Fruit fly (Drosophila melanogaster) whole organism, embryonic: ENCODE results near the gene Spase12.

Experiments used
- B-H1 ChIP-seq: fragments of 200-800 bp; sonication (Bioruptor generic); IDR thresholded peaks from 3 replicates; pipeline ENCODE4 v1.3.6; 2022; ENCODE audit warnings: missing biosample characterization, missing genetic modification characterization
- CG1024 ChIP-seq: fragments of 200-800 bp; sonication (Bioruptor generic); IDR thresholded peaks from 2 replicates; pipeline ENCODE4 v1.3.6; 2022; ENCODE audit warnings: missing biosample characterization, missing genetic modification characterization
- CG10321 ChIP-seq: fragments of 200-800 bp; sonication (Bioruptor generic); IDR thresholded peaks from 2 replicates; pipeline ENCODE4 v1.3.6; 2022; ENCODE audit warnings: missing biosample characterization, missing genetic modification characterization
- CG11085 ChIP-seq: fragments of 200-800 bp; sonication (Bioruptor generic); IDR thresholded peaks from 2 replicates; pipeline ENCODE4 v1.3.6; 2022; ENCODE audit warnings: missing biosample characterization, missing genetic modification characterization
- CG11504 ChIP-seq: fragments of 200-800 bp; sonication (Bioruptor generic); optimal IDR thresholded peaks from 3 replicates; lab custom pipeline; 2019; ENCODE audit warnings: missing biosample characterization, mild to moderate bottlenecking, missing genetic modification characterization, moderate library complexity
- CG1233 ChIP-seq: fragments of 200-800 bp; sonication (Bioruptor generic); optimal IDR thresholded peaks from 4 replicates; lab custom pipeline; 2018; ENCODE audit warnings: missing biosample characterization, mild to moderate bottlenecking, missing genetic modification characterization
- CG12769 ChIP-seq: fragments of 200-800 bp; sonication (Bioruptor generic); optimal IDR thresholded peaks from 2 replicates; lab custom pipeline; 2019; ENCODE audit warnings: missing biosample characterization, mild to moderate bottlenecking, missing genetic modification characterization, moderate library complexity
- CG1529 ChIP-seq: fragments of 200-800 bp; sonication (Bioruptor generic); optimal IDR thresholded peaks from 3 replicates; lab custom pipeline; 2018; ENCODE audit warnings: missing biosample characterization, missing genetic modification characterization
- CG15479 ChIP-seq: fragments of 200-800 bp; sonication (Bioruptor generic); optimal IDR thresholded peaks from 3 replicates; lab custom pipeline; 2019; ENCODE audit warnings: missing biosample characterization, mild to moderate bottlenecking, missing genetic modification characterization, moderate library complexity
- CG17186 ChIP-seq: fragments of 200-800 bp; sonication (Bioruptor generic); optimal IDR thresholded peaks from 3 replicates; lab custom pipeline; 2017; ENCODE audit warnings: missing biosample characterization, missing genetic modification reagents, missing genetic modification characterization
- CG2120 ChIP-seq: fragments of 200-800 bp; sonication (Bioruptor generic); optimal IDR thresholded peaks from 3 replicates; lab custom pipeline; 2016; ENCODE audit warnings: missing biosample characterization, missing genetic modification characterization
- CG31365 ChIP-seq: fragments of 200-800 bp; sonication (Bioruptor generic); optimal IDR thresholded peaks from 2 replicates; lab custom pipeline; 2018; ENCODE audit warnings: missing biosample characterization, mild to moderate bottlenecking, missing genetic modification characterization
- CG3281 ChIP-seq: fragments of 200-800 bp; sonication (Bioruptor generic); optimal IDR thresholded peaks from 3 replicates; lab custom pipeline; 2017; ENCODE audit warnings: missing biosample characterization, mild to moderate bottlenecking, missing genetic modification characterization
- CG33213 ChIP-seq: fragments of 200-800 bp; sonication (Bioruptor generic); optimal IDR thresholded peaks from 3 replicates; lab custom pipeline; 2016; ENCODE audit warnings: missing biosample characterization, missing genetic modification characterization
- CG34224 ChIP-seq: fragments of 200-800 bp; sonication (Bioruptor generic); IDR thresholded peaks from 3 replicates; pipeline ENCODE4 v1.3.6; 2022; ENCODE audit warnings: missing biosample characterization, missing genetic modification characterization; ENCODE audit not compliant: partially characterized antibody
- CG3847 ChIP-seq: fragments of 200-800 bp; sonication (Bioruptor generic); IDR thresholded peaks from 2 replicates; pipeline ENCODE4 v1.3.6; 2022; ENCODE audit warnings: missing biosample characterization, missing genetic modification characterization
- CG4360 ChIP-seq: fragments of 200-800 bp; sonication (Bioruptor generic); IDR thresholded peaks from 2 replicates; pipeline ENCODE4 v1.3.6; 2022; ENCODE audit warnings: missing biosample characterization, missing genetic modification characterization
- CG4617 ChIP-seq: fragments of 200-800 bp; sonication (Bioruptor generic); optimal IDR thresholded peaks from 3 replicates; lab custom pipeline; 2016; ENCODE audit warnings: missing biosample characterization, missing genetic modification characterization, borderline replicate concordance
- CG4820 ChIP-seq: fragments of 200-800 bp; sonication (Bioruptor generic); optimal IDR thresholded peaks from 3 replicates; lab custom pipeline; 2016; ENCODE audit warnings: missing biosample characterization, missing genetic modification characterization
- CG8924 ChIP-seq: fragments of 200-800 bp; optimal IDR thresholded peaks from 3 replicates; lab custom pipeline; 2019; ENCODE audit warnings: missing biosample characterization, mild to moderate bottlenecking, missing genetic modification characterization, moderate library complexity
- CG9609 ChIP-seq: fragments of 200-800 bp; sonication (Bioruptor generic); optimal IDR thresholded peaks from 3 replicates; lab custom pipeline; 2016; ENCODE audit warnings: missing biosample characterization, missing genetic modification characterization
- Doc3 ChIP-seq: fragments of 200-800 bp; sonication (Bioruptor generic); IDR thresholded peaks from 3 replicates; pipeline ENCODE4 v1.3.6; 2022; ENCODE audit warnings: missing biosample characterization, missing genetic modification characterization; ENCODE audit not compliant: partially characterized antibody
- Ets65A ChIP-seq: fragments of 200-800 bp; sonication (Bioruptor generic); peaks from one replicate; lab custom pipeline; 2016; ENCODE audit warnings: missing biosample characterization, missing genetic modification characterization
- H2.0 ChIP-seq: fragments of 200-800 bp; sonication (Bioruptor generic); IDR thresholded peaks from 2 replicates; pipeline ENCODE4 v1.3.6; 2022; ENCODE audit warnings: missing biosample characterization, missing genetic modification characterization
- HmgZ ChIP-seq: fragments of 200-800 bp; sonication (Bioruptor generic); optimal IDR thresholded peaks from 2 replicates; lab custom pipeline; 2018; ENCODE audit warnings: missing biosample characterization, mild to moderate bottlenecking, missing genetic modification characterization
- Hsf ChIP-seq: fragments of 200-800 bp; sonication (Bioruptor generic); optimal IDR thresholded peaks from 3 replicates; lab custom pipeline; 2016; ENCODE audit warnings: missing biosample characterization, missing genetic modification characterization
- Lim3 ChIP-seq: fragments of 200-800 bp; sonication (Bioruptor generic); IDR thresholded peaks from 2 replicates; pipeline ENCODE4 v1.3.6; 2022; ENCODE audit warnings: missing biosample characterization, missing genetic modification characterization
- Med ChIP-seq: fragments of 200-800 bp; sonication (Bioruptor generic); peaks from one replicate; lab custom pipeline; 2016; ENCODE audit warnings: missing biosample characterization, missing genetic modification characterization, mild to moderate bottlenecking, inconsistent platforms, moderate library complexity
- Nf-YA ChIP-seq: fragments of 200-800 bp; sonication (Bioruptor generic); IDR thresholded peaks from 2 replicates; pipeline ENCODE4 v1.3.6; 2022; ENCODE audit warnings: missing biosample characterization, missing genetic modification characterization
- PHDP ChIP-seq: fragments of 200-800 bp; sonication (Bioruptor generic); optimal IDR thresholded peaks from 3 replicates; lab custom pipeline; 2018; ENCODE audit warnings: missing biosample characterization, mild to moderate bottlenecking, missing genetic modification characterization, moderate library complexity
- Ravus ChIP-seq: fragments of 200-800 bp; sonication (Bioruptor generic); IDR thresholded peaks from 2 replicates; pipeline ENCODE4 v1.3.6; 2022; ENCODE audit warnings: missing biosample characterization, missing genetic modification characterization
- abd-A ChIP-seq: fragments of 200-800 bp; sonication (Bioruptor generic); optimal IDR thresholded peaks from 3 replicates; lab custom pipeline; 2019; ENCODE audit warnings: missing biosample characterization, mild to moderate bottlenecking, missing genetic modification characterization, moderate library complexity
- bowl ChIP-seq: fragments of 200-800 bp; sonication (Bioruptor generic); IDR thresholded peaks from 2 replicates; pipeline ENCODE4 v1.3.6; 2022; ENCODE audit warnings: missing biosample characterization, missing genetic modification characterization
- cato ChIP-seq: fragments of 200-800 bp; sonication (Bioruptor generic); optimal IDR thresholded peaks from 2 replicates; lab custom pipeline; 2016; ENCODE audit warnings: missing biosample characterization, missing genetic modification characterization, borderline replicate concordance
- cwo ChIP-seq: fragments of 200-800 bp; sonication (Bioruptor generic); optimal IDR thresholded peaks from 3 replicates; lab custom pipeline; 2017; ENCODE audit warnings: missing biosample characterization, missing genetic modification characterization, mild to moderate bottlenecking, moderate library complexity, missing genetic modification reagents
- dmrt11E ChIP-seq: fragments of 200-800 bp; sonication (Bioruptor generic); optimal IDR thresholded peaks from 3 replicates; lab custom pipeline; 2018; ENCODE audit warnings: missing biosample characterization, mild to moderate bottlenecking, missing genetic modification characterization, moderate library complexity
- fd96Cb ChIP-seq: fragments of 200-800 bp; sonication (Bioruptor generic); optimal IDR thresholded peaks from 2 replicates; lab custom pipeline; 2018; ENCODE audit warnings: missing biosample characterization, mild to moderate bottlenecking, missing genetic modification characterization, moderate library complexity
- gem ChIP-seq: fragments of 200-800 bp; sonication (Bioruptor generic); optimal IDR thresholded peaks from 2 replicates; lab custom pipeline; 2019; ENCODE audit warnings: missing biosample characterization, mild to moderate bottlenecking, missing genetic modification characterization, moderate library complexity
- gt ChIP-seq: fragments of 200-800 bp; sonication (Bioruptor generic); IDR thresholded peaks from 2 replicates; pipeline ENCODE4 v1.3.6; 2022; ENCODE audit warnings: missing biosample characterization, missing genetic modification characterization
- jumu ChIP-seq: fragments of 200-800 bp; sonication (Bioruptor generic); optimal IDR thresholded peaks from 3 replicates; lab custom pipeline; 2016; ENCODE audit warnings: missing biosample characterization, missing genetic modification characterization
- lola ChIP-seq, 3 experiments: fragments of >200 bp in 2 of 3; fragments of 200-800 bp in 1 of 3; sonication (Bioruptor generic) in 1 of 3; optimal IDR thresholded peaks; 2 replicates each; lab custom pipeline; 2017 to 2019; ENCODE audit warnings: missing biosample characterization in 3 of 3, missing genetic modification characterization in 3 of 3, mild to moderate bottlenecking in 1 of 3, moderate library complexity in 1 of 3
- nerfin-1 ChIP-seq: fragments of 200-800 bp; sonication (Bioruptor generic); optimal IDR thresholded peaks from 3 replicates; lab custom pipeline; 2019; ENCODE audit warnings: missing biosample characterization, mild to moderate bottlenecking, missing genetic modification characterization, moderate library complexity
- org-1 ChIP-seq: fragments of 200-800 bp; sonication (Bioruptor generic); optimal IDR thresholded peaks from 2 replicates; lab custom pipeline; 2017; ENCODE audit warnings: missing biosample characterization, missing genetic modification characterization
- phol ChIP-seq: fragments of 200-800 bp; sonication (Bioruptor generic); optimal IDR thresholded peaks from 3 replicates; lab custom pipeline; 2018; ENCODE audit warnings: missing biosample characterization, mild to moderate bottlenecking, missing genetic modification characterization, moderate library complexity
- pnt ChIP-seq: fragments of 200-800 bp; sonication (Bioruptor generic); optimal IDR thresholded peaks from 3 replicates; lab custom pipeline; 2016; ENCODE audit warnings: missing biosample characterization, missing genetic modification characterization
- sc ChIP-seq, 3 experiments: fragments of >200 bp in 2 of 3; fragments of 200-800 bp in 1 of 3; sonication (Bioruptor generic) in 1 of 3; optimal IDR thresholded peaks; 2 replicates in 2 of 3; 3 replicates in 1 of 3; lab custom pipeline; 2017; ENCODE audit warnings: mild to moderate bottlenecking in 1 of 3, missing biosample characterization in 1 of 3, missing genetic modification characterization in 1 of 3, missing genetic modification reagents in 1 of 3
- sens ChIP-seq: fragments of 200-800 bp; sonication (Bioruptor generic); peaks from one replicate; lab custom pipeline; 2016; ENCODE audit warnings: missing biosample characterization, missing genetic modification characterization
- tap ChIP-seq: fragments of 200-800 bp; optimal IDR thresholded peaks from 3 replicates; lab custom pipeline; 2019; ENCODE audit warnings: missing biosample characterization, mild to moderate bottlenecking, missing genetic modification characterization, moderate library complexity
- tll ChIP-seq, 2 experiments: fragments of 200-800 bp in 1 of 2; fragments of >200 bp in 1 of 2; sonication (Bioruptor generic) in 1 of 2; optimal IDR thresholded peaks; 2 replicates each; lab custom pipeline; 2017 to 2019; ENCODE audit warnings: missing biosample characterization in 2 of 2, missing genetic modification characterization in 2 of 2, mild to moderate bottlenecking in 1 of 2, moderate library complexity in 1 of 2
- twi ChIP-seq: fragments of 200-800 bp; optimal IDR thresholded peaks from 2 replicates; lab custom pipeline; 2019; ENCODE audit warnings: missing biosample characterization, mild to moderate bottlenecking, missing genetic modification characterization, moderate library complexity
- vvl ChIP-seq: fragments of 200-800 bp; sonication (Bioruptor generic); IDR thresholded peaks from 2 replicates; pipeline ENCODE4 v1.3.6; 2022; ENCODE audit warnings: missing biosample characterization, missing genetic modification characterization

Gene Spase12

dm6 chr3R:29522164-29522563 lies 31.2 kb upstream of the Spase12 start (continued):
- TF ChIP-seq gem (tag; lab: Kevin White, UChicago) (peak; percentile 74), CG33213 (GFP tag; lab: Kevin White, UChicago) (no peak), CG17186 (no peak), CG10321 (GFP tag; lab: Robert Waterston, UW) (no peak), CG1233 (GFP tag; lab: Kevin White, UChicago) (peak; percentile 36), CG11504 (tag; lab: Kevin White, UChicago) (peak; percentile 64), CG11085 (GFP tag; lab: Robert Waterston, UW) (no peak), cwo (GFP tag; lab: Kevin White, UChicago) (no peak), sc (optimal IDR thresholded peaks at IDR 0.05; lab: Kevin White, UChicago) (no peak), sc (GFP tag; optimal IDR thresholded peaks at IDR 0.05; lab: Kevin White, UChicago) (peak; percentile 43), dmrt11E (peak; percentile 88), CG4820 (peak; percentile 73), Ets65A (GFP tag; lab: Kevin White, UChicago) (no peak), H2.0 (no peak), CG3847 (no peak), cato (GFP tag; lab: Kevin White, UChicago) (no peak), nerfin-1 (tag; lab: Kevin White, UChicago) (peak; percentile 46), CG4617 (GFP tag; lab: Kevin White, UChicago) (no peak), CG4360 (GFP tag; lab: Robert Waterston, UW) (no peak), gt (no peak), CG1024 (GFP tag; lab: Robert Waterston, UW) (no peak), jumu (GFP tag; lab: Kevin White, UChicago) (peak; percentile 7), org-1 (GFP tag; lab: Kevin White, UChicago) (no peak), Nf-YA (GFP tag; lab: Robert Waterston, UW) (no peak), tll (GFP tag; optimal IDR thresholded peaks at IDR 0.05; lab: Kevin White, UChicago) (no peak), CG34224 (GFP tag; lab: Robert Waterston, UW) (no peak), twi (tag; lab: Kevin White, UChicago) (peak; percentile 16), Doc3 (no peak), abd-A (no peak), pnt (GFP tag; lab: Kevin White, UChicago) (peak; percentile 7), CG2120 (GFP tag; lab: Kevin White, UChicago) (no peak), CG1529 (GFP tag; lab: Kevin White, UChicago) (peak; percentile 1), lola (GFP tag; optimal IDR thresholded peaks at IDR 0.05; lab: Kevin White, UChicago) (peak in 1 of 3 experiments; percentile 80), phol (tag; lab: Kevin White, UChicago) (peak; percentile 74), CG8924 (tag; lab: Kevin White, UChicago) (peak; percentile 59), Hsf (GFP tag; lab: Kevin White, UChicago) (peak; percentile 23), Med (GFP tag; lab: Kevin White, UChicago) (peak; percentile 86), Lim3 (GFP tag; lab: Robert Waterston, UW) (no peak), CG31365 (no peak), CG12769 (no peak), CG15479 (GFP tag; lab: Kevin White, UChicago) (no peak), vvl (GFP tag; lab: Robert Waterston, UW) (peak; percentile 80), bowl (no peak), PHDP (tag; lab: Kevin White, UChicago) (peak; percentile 29), CG9609 (GFP tag; lab: Kevin White, UChicago) (no peak), Ravus (GFP tag; lab: Robert Waterston, UW) (no peak), CG3281 (GFP tag; lab: Kevin White, UChicago) (no peak), fd96Cb (peak; percentile 76), sens (GFP tag; lab: Kevin White, UChicago) (peak; percentile 93), B-H1 (GFP tag; lab: Robert Waterston, UW) (peak; percentile 24; the same call in 1 of the 3 replicates), tap (tag; lab: Kevin White, UChicago) (peak; percentile 58), HmgZ (tag; lab: Kevin White, UChicago) (no peak)
